Worm (Caenorhabditis elegans): ENCODE results near the gene srd-33.

ce11 chrV:4901074-4901473 is 29.0 kb downstream of the srd-33 start, which contains the start of gene ugt-67:
- TF ChIP-seq ztf-4 (tag; optimal IDR thresholded peaks at IDR 0.05), result no peak
- TF ChIP-seq lin-39 (tag; optimal IDR thresholded peaks at IDR 0.05), result no peak
- no peak for TF ChIP-seq snpc-4 (tag; optimal IDR thresholded peaks at IDR 0.05)
- TF ChIP-seq ama-1 (optimal IDR thresholded peaks at IDR 0.05), result no peak
- no peak for TF ChIP-seq R02D3.7 (tag; optimal IDR thresholded peaks at IDR 0.05)
